Fruit fly (Drosophila melanogaster): ENCODE results near the gene hoe1.

dm6 chr2L:4955094-4955823 lies 23.1 kb upstream of the hoe1 start, which contains the start of the genes Jon25Bi and Marcal1:
- TF ChIP-seq fd96Cb (tag; optimal IDR thresholded peaks at IDR 0.05) = no peak
- TF ChIP-seq Gsc (GFP tag; IDR thresholded peaks at IDR 0.05) = no peak

All from whole organism, embryonic.